Worm (Caenorhabditis elegans) whole organism, L4/young adult: Measurements from ENCODE around the gene lim-4.

ENCODE experiments used
- W03F9.2 ChIP-seq: fragments of 150-350 bp; optimal IDR thresholded peaks from 2 replicates; lab custom pipeline; 2014; ENCODE audit warnings: missing biosample characterization, missing genetic modification characterization
- dao-5 ChIP-seq: sonication (generic microtip); optimal IDR thresholded peaks from 2 replicates; lab custom pipeline; 2016; ENCODE audit warnings: missing genotype, missing genetic modification characterization, moderate library complexity, missing compliant biosample characterization
- him-1 ChIP-seq: sonication (generic microtip); optimal IDR thresholded peaks from 2 replicates; lab custom pipeline; 2016; ENCODE audit warnings: missing genotype, missing genetic modification reagents, missing genetic modification characterization, missing compliant biosample characterization

ce11 chrX:3920101-3920500 lies 46.8 kb upstream of the lim-4 start, which contains the start of gene T22B2.2:
- no peak for TF ChIP-seq him-1 (tag; lab: Kevin White, UChicago)
- TF ChIP-seq dao-5, result no peak
- TF ChIP-seq W03F9.2 (tag; lab: Kevin White, UChicago), result no peak
